Fruit fly (Drosophila melanogaster): ENCODE data around the gene CG1958.

CG1958 gene

DNA sequence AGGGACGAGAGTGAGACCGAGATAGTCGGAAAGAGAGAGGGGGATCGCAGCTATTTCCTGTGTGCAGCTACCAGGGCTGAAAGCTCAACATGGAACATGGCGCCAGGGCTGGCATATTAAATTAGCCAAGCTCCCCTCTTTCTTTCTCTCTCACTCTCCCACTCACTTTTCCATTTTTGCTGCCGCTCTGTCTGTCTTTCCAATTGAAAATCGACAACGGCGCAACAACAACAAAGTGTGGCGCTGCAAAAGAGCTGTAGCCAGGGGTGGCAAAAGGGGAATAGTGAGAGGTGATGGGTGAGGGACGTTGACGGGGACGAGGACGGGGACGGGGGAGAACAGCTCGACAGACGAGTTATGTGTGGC is 33.6 kb downstream of the CG1958 start (continued):
- TF ChIP-seq CG32006 (GFP tag; optimal IDR thresholded peaks at IDR 0.05) (peak; percentile 39), topi (GFP tag; optimal IDR thresholded peaks at IDR 0.05) (peak; percentile 19), acj6 (GFP tag; optimal IDR thresholded peaks at IDR 0.05) (peak; percentile 51), spab (GFP tag; optimal IDR thresholded peaks at IDR 0.05) (peak; percentile 42), vri (GFP tag; optimal IDR thresholded peaks at IDR 0.05) (no peak), Eip75B (GFP tag; optimal IDR thresholded peaks at IDR 0.05) (no peak), CG10669 (GFP tag; optimal IDR thresholded peaks at IDR 0.05) (peak; percentile 58), fkh (GFP tag; optimal IDR thresholded peaks at IDR 0.05) (no peak), Ets96B (tag; optimal IDR thresholded peaks at IDR 0.05) (peak; percentile 49), dac (GFP tag; optimal IDR thresholded peaks at IDR 0.05) (no peak), CG9139 (GFP tag; optimal IDR thresholded peaks at IDR 0.05) (peak; percentile 40), fd59A (GFP tag; optimal IDR thresholded peaks at IDR 0.05) (peak; percentile 59), Sox15 (GFP tag; optimal IDR thresholded peaks at IDR 0.05) (no peak), ss (GFP tag; optimal IDR thresholded peaks at IDR 0.05) (no peak), Blimp-1 (GFP tag; optimal IDR thresholded peaks at IDR 0.05) (peak; percentile 24)

DNA sequence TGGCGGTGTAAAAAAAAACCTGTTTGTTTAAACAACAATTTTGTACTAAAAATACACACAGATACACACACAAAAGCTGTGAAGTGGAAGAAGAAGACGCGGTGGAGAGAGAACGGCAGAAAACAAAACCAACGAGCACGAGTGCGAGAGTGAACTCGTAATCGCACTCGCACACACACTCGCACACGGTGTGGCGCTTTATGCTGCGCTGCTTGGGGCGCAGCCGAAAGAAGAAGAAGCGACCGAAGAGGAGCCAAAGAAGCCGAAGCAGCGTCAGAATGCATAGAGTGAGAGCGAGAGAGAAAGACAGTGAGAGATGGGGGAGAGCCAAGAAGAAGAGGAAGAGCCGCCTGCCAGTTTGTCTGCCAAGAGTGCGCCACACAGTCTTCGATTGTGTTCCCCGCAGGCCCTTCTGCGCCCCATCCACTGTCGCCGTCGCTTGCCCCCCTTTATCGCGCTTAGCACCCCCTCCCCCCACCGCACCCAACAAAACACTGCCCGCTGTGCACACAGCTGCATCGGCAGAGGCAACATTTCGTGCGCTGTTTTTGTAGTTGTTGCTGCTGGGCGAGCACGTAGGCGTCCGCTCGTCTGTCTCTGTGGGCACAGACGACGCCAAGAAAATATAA is 34.1 kb downstream of the CG1958 start:
- no peak for TF ChIP-seq Hr4 (GFP tag; optimal IDR thresholded peaks at IDR 0.05)
- no peak for TF ChIP-seq CG6792 (GFP tag; optimal IDR thresholded peaks at IDR 0.05)
- no peak for TF ChIP-seq CG8119 (GFP tag; IDR thresholded peaks at IDR 0.05)
- no peak for TF ChIP-seq CG8632 (GFP tag; optimal IDR thresholded peaks at IDR 0.05)
- TF ChIP-seq Eip93F (GFP tag; optimal IDR thresholded peaks at IDR 0.05): peak; percentile 46
- TF ChIP-seq Sox14 (GFP tag; optimal IDR thresholded peaks at IDR 0.05): no peak
- no peak; the same call in 1 of the 2 replicates for TF ChIP-seq CG11294 (GFP tag; IDR thresholded peaks at IDR 0.05)
- no peak for TF ChIP-seq CG6276 (GFP tag; optimal IDR thresholded peaks at IDR 0.05)
- TF ChIP-seq CG3032 (tag; optimal IDR thresholded peaks at IDR 0.05): no peak
- peak; percentile 51 for TF ChIP-seq CG6163 (GFP tag; IDR thresholded peaks at IDR 0.05)
- no peak for TF ChIP-seq lz (GFP tag; optimal IDR thresholded peaks at IDR 0.05)
- no peak for TF ChIP-seq esn (GFP tag; optimal IDR thresholded peaks at IDR 0.05)
- TF ChIP-seq fd59A (GFP tag; optimal IDR thresholded peaks at IDR 0.05): peak; percentile 3
- no peak for TF ChIP-seq Met (GFP tag; optimal IDR thresholded peaks at IDR 0.05)
- no peak for TF ChIP-seq Ets21C (GFP tag; optimal IDR thresholded peaks at IDR 0.05)
- TF ChIP-seq CG32006 (GFP tag; optimal IDR thresholded peaks at IDR 0.05): no peak
- TF ChIP-seq dsx (GFP tag; optimal IDR thresholded peaks at IDR 0.05; ENCODE audit: poor library complexity, severe bottlenecking): no peak
- no peak; the same call in 2 of the 3 replicates for TF ChIP-seq eg (GFP tag; IDR thresholded peaks at IDR 0.05)
- no peak for TF ChIP-seq CG8319 (GFP tag; optimal IDR thresholded peaks at IDR 0.05)
- peak; percentile 33 for TF ChIP-seq Gug (GFP tag; IDR thresholded peaks at IDR 0.05)
- no peak for TF ChIP-seq CG6808 (GFP tag; optimal IDR thresholded peaks at IDR 0.05)
- TF ChIP-seq CG11902 (GFP tag; optimal IDR thresholded peaks at IDR 0.05): no peak
- no peak for TF ChIP-seq Blimp-1 (GFP tag; optimal IDR thresholded peaks at IDR 0.05)
- no peak for TF ChIP-seq dac (GFP tag; optimal IDR thresholded peaks at IDR 0.05)
- no peak for TF ChIP-seq Hr38 (GFP tag; optimal IDR thresholded peaks at IDR 0.05)
- peak; percentile 15 for TF ChIP-seq vri (GFP tag; optimal IDR thresholded peaks at IDR 0.05)
- no peak for TF ChIP-seq ss (GFP tag; optimal IDR thresholded peaks at IDR 0.05)
- TF ChIP-seq salr (GFP tag; optimal IDR thresholded peaks at IDR 0.05): no peak
- no peak for TF ChIP-seq CG6854 (GFP tag; optimal IDR thresholded peaks at IDR 0.05)
- peak; percentile 44 for TF ChIP-seq fkh (GFP tag; optimal IDR thresholded peaks at IDR 0.05)
- TF ChIP-seq CG3919 (GFP tag; optimal IDR thresholded peaks at IDR 0.05): no peak
- no peak for TF ChIP-seq fd85E (GFP tag; optimal IDR thresholded peaks at IDR 0.05)
- TF ChIP-seq Eip78C (GFP tag): no peak
- no peak for TF ChIP-seq CG34406 (GFP tag; optimal IDR thresholded peaks at IDR 0.05)
- TF ChIP-seq Eip75B (GFP tag; optimal IDR thresholded peaks at IDR 0.05): no peak
- no peak for TF ChIP-seq CG1621 (tag; optimal IDR thresholded peaks at IDR 0.05)
- TF ChIP-seq CG31627 (GFP tag; optimal IDR thresholded peaks at IDR 0.05): no peak
- no peak for TF ChIP-seq CG10669 (GFP tag; optimal IDR thresholded peaks at IDR 0.05)
- no peak for TF ChIP-seq acj6 (GFP tag; optimal IDR thresholded peaks at IDR 0.05)
- TF ChIP-seq spab (GFP tag; optimal IDR thresholded peaks at IDR 0.05): no peak
- TF ChIP-seq topi (GFP tag; optimal IDR thresholded peaks at IDR 0.05): no peak
- TF ChIP-seq CG11762 (GFP tag; optimal IDR thresholded peaks at IDR 0.05; ENCODE audit: insufficient read depth): no peak
- no peak for TF ChIP-seq CG4318 (GFP tag; optimal IDR thresholded peaks at IDR 0.05)
- TF ChIP-seq CG10631 (GFP tag; optimal IDR thresholded peaks at IDR 0.05): no peak

Data from whole organism, prepupa.